Worm (Caenorhabditis elegans) whole organism, L1 larva: ENCODE data around the gene cam-1.

Experiments
- C04F5.9 ChIP-seq: sonication (generic microtip); optimal IDR thresholded peaks from 2 replicates; lab custom pipeline; 2016; ENCODE audit warnings: missing genetic modification characterization, missing compliant biosample characterization
- alr-1 ChIP-seq: fragments of 200-800 bp; sonication (Bioruptor generic); optimal IDR thresholded peaks from 2 replicates; lab custom pipeline; 2018; ENCODE audit warnings: borderline replicate concordance, mild to moderate bottlenecking, missing genetic modification characterization, missing compliant biosample characterization
- fos-1 ChIP-seq: fragments of 150-350 bp; optimal IDR thresholded peaks from 2 replicates; lab custom pipeline; 2014; ENCODE audit warnings: missing biosample characterization, missing genetic modification characterization
- irx-1 ChIP-seq: sonication (generic microtip); optimal IDR thresholded peaks from 2 replicates; lab custom pipeline; 2016; ENCODE audit warnings: missing genetic modification characterization, missing compliant biosample characterization
- isw-1 ChIP-seq: fragments of 200-800 bp; sonication (Bioruptor generic); IDR thresholded peaks from 2 replicates; pipeline ENCODE4 v1.3.6; 2022; ENCODE audit warnings: missing genetic modification characterization, missing compliant biosample characterization
- lin-39 ChIP-seq: fragments of 150-350 bp; optimal IDR thresholded peaks from 2 replicates; lab custom pipeline; 2014; ENCODE audit warnings: missing biosample characterization, missing genetic modification reagents, missing genetic modification characterization
- nhr-11 ChIP-seq: fragments of 150-350 bp; optimal IDR thresholded peaks from 2 replicates; lab custom pipeline; 2014; ENCODE audit warnings: missing biosample characterization, missing genetic modification characterization
- nhr-28 ChIP-seq: fragments of 150-350 bp; optimal IDR thresholded peaks from 2 replicates; lab custom pipeline; 2014; ENCODE audit warnings: missing biosample characterization, missing genetic modification characterization
- nhr-76 ChIP-seq: sonication (generic microtip); optimal IDR thresholded peaks from 2 replicates; lab custom pipeline; 2017; ENCODE audit warnings: missing biosample characterization, missing genetic modification characterization
- nhr-77 ChIP-seq: fragments of 150-350 bp; optimal IDR thresholded peaks from 2 replicates; lab custom pipeline; 2014; ENCODE audit warnings: missing biosample characterization, missing genetic modification characterization
- pqm-1 ChIP-seq: sonication (generic microtip); optimal IDR thresholded peaks from 3 replicates; lab custom pipeline; 2017; ENCODE audit warnings: missing biosample characterization, missing genetic modification characterization
- tlp-1 ChIP-seq: fragments of 150-350 bp; optimal IDR thresholded peaks from 2 replicates; lab custom pipeline; 2014; ENCODE audit warnings: missing biosample characterization, missing genetic modification characterization

DNA sequence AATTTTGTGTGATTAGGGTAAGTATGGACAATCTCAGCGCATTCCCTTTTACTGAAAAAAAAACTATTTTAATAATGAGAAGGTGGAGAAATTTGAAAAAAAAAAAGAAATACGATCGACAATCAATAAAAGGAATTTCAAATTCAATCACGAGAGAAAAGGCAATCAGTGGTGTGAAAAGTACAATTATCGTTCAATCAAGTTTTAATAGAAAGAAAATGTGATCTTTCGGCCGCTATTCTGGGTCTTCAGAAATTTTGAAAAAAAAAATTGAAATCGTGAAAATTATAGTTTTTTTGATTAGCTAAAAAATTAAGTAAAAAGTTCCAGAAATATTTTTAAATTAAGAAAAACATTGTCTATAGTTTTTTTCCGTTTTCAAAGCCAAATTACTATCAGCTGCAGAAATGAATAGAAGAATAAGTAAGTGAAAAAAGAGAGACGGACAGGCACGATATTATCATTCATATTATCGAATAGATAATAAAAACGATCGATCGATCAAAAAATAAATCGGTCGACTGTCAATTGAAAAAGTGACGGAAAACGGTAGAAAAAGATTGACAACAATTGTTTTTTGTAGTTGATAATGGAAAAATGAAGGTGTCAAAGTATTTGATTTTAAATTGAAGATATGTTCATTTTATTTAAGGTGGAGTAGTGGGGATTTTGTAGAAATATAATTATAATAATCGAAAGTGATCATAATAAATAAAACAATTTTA, 29.9 kb downstream of the cam-1 start, which contains the start of gene gldi-3:
- TF ChIP-seq irx-1 (tag; lab: Kevin White, UChicago) (no peak), isw-1 (no peak), nhr-28 (tag; lab: Kevin White, UChicago) (no peak), C04F5.9 (tag; lab: Kevin White, UChicago) (no peak), alr-1 (tag; lab: Kevin White, UChicago) (no peak), tlp-1 (tag; lab: Kevin White, UChicago) (no peak), lin-39 (no peak), pqm-1 (tag; lab: Kevin White, UChicago) (no peak), fos-1 (tag; lab: Kevin White, UChicago) (no peak), nhr-76 (tag; lab: Kevin White, UChicago) (no peak), nhr-11 (tag; lab: Kevin White, UChicago) (no peak), nhr-77 (tag; lab: Kevin White, UChicago) (no peak)
